Fruit fly (Drosophila melanogaster) whole organism, embryonic: Measurements from ENCODE around the gene Inx6.

Experiments used
- Atf6 ChIP-seq: fragments of 200-800 bp; sonication (Bioruptor generic); IDR thresholded peaks from 2 replicates; pipeline ENCODE4 v1.3.6; 2022; ENCODE audit warnings: missing biosample characterization, missing genetic modification characterization
- CG10979 ChIP-seq: fragments of 200-800 bp; sonication (Bioruptor generic); optimal IDR thresholded peaks from 2 replicates; lab custom pipeline; 2018; ENCODE audit warnings: missing biosample characterization, mild to moderate bottlenecking, missing genetic modification characterization, moderate library complexity
- CG11247 ChIP-seq: fragments of 200-800 bp; sonication (Bioruptor generic); IDR thresholded peaks from 2 replicates; pipeline ENCODE4 v1.3.6; 2022; ENCODE audit warnings: missing biosample characterization, missing genetic modification characterization
- CG11723 ChIP-seq: fragments of 200-800 bp; sonication (Bioruptor generic); optimal IDR thresholded peaks from 2 replicates; lab custom pipeline; 2017; ENCODE audit warnings: missing biosample characterization, mild to moderate bottlenecking, missing genetic modification characterization
- CG12391 ChIP-seq: fragments of 200-800 bp; sonication (Bioruptor generic); optimal IDR thresholded peaks from 3 replicates; lab custom pipeline; 2018; ENCODE audit warnings: missing biosample characterization, mild to moderate bottlenecking, missing genetic modification characterization, moderate library complexity
- CG12659 ChIP-seq: fragments of 200-800 bp; sonication (Bioruptor generic); optimal IDR thresholded peaks from 3 replicates; lab custom pipeline; 2017; ENCODE audit warnings: mild to moderate bottlenecking, missing biosample characterization, missing genetic modification reagents, missing genetic modification characterization
- CG12769 ChIP-seq: fragments of 200-800 bp; sonication (Bioruptor generic); optimal IDR thresholded peaks from 2 replicates; lab custom pipeline; 2019; ENCODE audit warnings: missing biosample characterization, mild to moderate bottlenecking, missing genetic modification characterization, moderate library complexity
- CG13624 ChIP-seq: fragments of 200-800 bp; sonication (Bioruptor generic); optimal IDR thresholded peaks from 2 replicates; lab custom pipeline; 2016; ENCODE audit warnings: missing biosample characterization, missing genetic modification characterization
- CG14014 ChIP-seq: fragments of 200-800 bp; sonication (Bioruptor generic); IDR thresholded peaks from 2 replicates; pipeline ENCODE4 v1.3.6; 2022; ENCODE audit warnings: missing biosample characterization, missing genetic modification characterization
- CG15269 ChIP-seq: fragments of 200-800 bp; sonication (Bioruptor generic); optimal IDR thresholded peaks from 2 replicates; lab custom pipeline; 2018; ENCODE audit warnings: missing biosample characterization, mild to moderate bottlenecking, missing genetic modification characterization, moderate library complexity
- CG17361 ChIP-seq: fragments of 200-800 bp; sonication (Bioruptor generic); IDR thresholded peaks from 3 replicates; pipeline ENCODE4 v1.3.6; 2022; ENCODE audit warnings: missing biosample characterization, missing genetic modification characterization
- CG3847 ChIP-seq: fragments of 200-800 bp; sonication (Bioruptor generic); IDR thresholded peaks from 2 replicates; pipeline ENCODE4 v1.3.6; 2022; ENCODE audit warnings: missing biosample characterization, missing genetic modification characterization
- CG4404 ChIP-seq: fragments of 200-800 bp; sonication (Bioruptor generic); IDR thresholded peaks from 2 replicates; pipeline ENCODE4 v1.3.6; 2022; ENCODE audit warnings: missing biosample characterization, missing genetic modification characterization
- CG6765 ChIP-seq: fragments of 200-800 bp; sonication (Bioruptor generic); optimal IDR thresholded peaks from 3 replicates; lab custom pipeline; 2017; ENCODE audit warnings: missing biosample characterization, mild to moderate bottlenecking, missing genetic modification characterization
- CG8478 ChIP-seq: fragments of >200 bp; optimal IDR thresholded peaks from 2 replicates; lab custom pipeline; 2018
- CTCF ChIP-seq: fragments of 200-800 bp; sonication (Bioruptor generic); optimal IDR thresholded peaks from 2 replicates; lab custom pipeline; 2017; ENCODE audit warnings: missing biosample characterization, mild to moderate bottlenecking, missing genetic modification characterization, moderate library complexity
- D19A ChIP-seq: fragments of 200-800 bp; optimal IDR thresholded peaks from 3 replicates; lab custom pipeline; 2019; ENCODE audit warnings: missing biosample characterization, mild to moderate bottlenecking, missing genetic modification characterization, moderate library complexity
- Dip2 ChIP-seq: fragments of 200-800 bp; sonication (Bioruptor generic); IDR thresholded peaks from 2 replicates; pipeline ENCODE4 v1.3.6; 2022; ENCODE audit warnings: missing biosample characterization, missing genetic modification characterization
- E2f2 ChIP-seq: fragments of 200-800 bp; sonication (Bioruptor generic); IDR thresholded peaks from 2 replicates; pipeline ENCODE4 v1.3.6; 2022; ENCODE audit warnings: missing biosample characterization, missing genetic modification characterization
- Ets65A ChIP-seq: fragments of 200-800 bp; sonication (Bioruptor generic); peaks from one replicate; lab custom pipeline; 2016; ENCODE audit warnings: missing biosample characterization, missing genetic modification characterization
- Med ChIP-seq: fragments of 200-800 bp; sonication (Bioruptor generic); peaks from one replicate; lab custom pipeline; 2016; ENCODE audit warnings: missing biosample characterization, missing genetic modification characterization, mild to moderate bottlenecking, inconsistent platforms, moderate library complexity
- Mrtf ChIP-seq: fragments of 200-800 bp; sonication (Bioruptor generic); IDR thresholded peaks from 3 replicates; pipeline ENCODE4 v1.3.6; 2022; ENCODE audit warnings: missing biosample characterization, missing genetic modification characterization
- Nf-YB ChIP-seq: fragments of 200-800 bp; sonication (Bioruptor generic); optimal IDR thresholded peaks from 3 replicates; lab custom pipeline; 2019; ENCODE audit warnings: missing biosample characterization, mild to moderate bottlenecking, missing genetic modification characterization, moderate library complexity
- Sry-δ ChIP-seq: fragments of 200-800 bp; sonication (Bioruptor generic); optimal IDR thresholded peaks from 2 replicates; lab custom pipeline; 2016; ENCODE audit warnings: missing biosample characterization, missing genetic modification characterization
- Tbp ChIP-seq: fragments of >200 bp; optimal IDR thresholded peaks from 2 replicates; lab custom pipeline; 2018; ENCODE audit warnings: missing biosample characterization, missing genetic modification characterization
- ara ChIP-seq: fragments of 200-800 bp; sonication (Bioruptor generic); IDR thresholded peaks from 2 replicates; pipeline ENCODE4 v1.3.6; 2022; ENCODE audit warnings: missing biosample characterization, missing genetic modification characterization
- br ChIP-seq: fragments of >200 bp; optimal IDR thresholded peaks from 2 replicates; lab custom pipeline; 2017
- cg ChIP-seq: fragments of 200-800 bp; sonication (Bioruptor generic); optimal IDR thresholded peaks from 3 replicates; lab custom pipeline; 2019; ENCODE audit warnings: missing biosample characterization, mild to moderate bottlenecking, missing genetic modification characterization, moderate library complexity
- dimm ChIP-seq: fragments of 200-800 bp; sonication (Bioruptor generic); IDR thresholded peaks from 2 replicates; pipeline ENCODE4 v1.3.6; 2022; ENCODE audit warnings: missing biosample characterization, missing genetic modification characterization
- ems ChIP-seq: fragments of 200-800 bp; sonication (Bioruptor generic); optimal IDR thresholded peaks from 3 replicates; lab custom pipeline; 2016; ENCODE audit warnings: missing biosample characterization, missing genetic modification characterization
- fd96Cb ChIP-seq: fragments of 200-800 bp; sonication (Bioruptor generic); optimal IDR thresholded peaks from 2 replicates; lab custom pipeline; 2018; ENCODE audit warnings: missing biosample characterization, mild to moderate bottlenecking, missing genetic modification characterization, moderate library complexity
- hbn ChIP-seq: fragments of 200-800 bp; sonication (Bioruptor generic); IDR thresholded peaks from 2 replicates; pipeline ENCODE4 v1.3.6; 2022; ENCODE audit warnings: missing biosample characterization, missing genetic modification characterization; ENCODE audit not compliant: partially characterized antibody
- inv ChIP-seq: fragments of 200-800 bp; sonication (Bioruptor generic); IDR thresholded peaks from 2 replicates; pipeline ENCODE4 v1.3.6; 2022; ENCODE audit warnings: missing biosample characterization, missing genetic modification characterization; ENCODE audit not compliant: partially characterized antibody
- ken ChIP-seq: fragments of 200-800 bp; sonication (Bioruptor generic); IDR thresholded peaks from 3 replicates; pipeline ENCODE4 v1.3.6; 2022; ENCODE audit warnings: missing biosample characterization, missing genetic modification characterization
- lmd ChIP-seq: fragments of 200-800 bp; sonication (Bioruptor generic); IDR thresholded peaks from 2 replicates; pipeline ENCODE4 v1.3.6; 2022; ENCODE audit warnings: missing biosample characterization, missing genetic modification characterization
- onecut ChIP-seq: fragments of 200-800 bp; sonication (Bioruptor generic); IDR thresholded peaks from 2 replicates; pipeline ENCODE4 v1.3.6; 2022; ENCODE audit warnings: missing biosample characterization, missing genetic modification characterization
- row ChIP-seq: fragments of 200-800 bp; sonication (Bioruptor generic); IDR thresholded peaks from 3 replicates; pipeline ENCODE4 v1.3.6; 2022; ENCODE audit warnings: missing biosample characterization, missing genetic modification characterization
- sna ChIP-seq: fragments of 200-800 bp; sonication (Bioruptor generic); IDR thresholded peaks from 2 replicates; pipeline ENCODE4 v1.3.6; 2022; ENCODE audit warnings: missing biosample characterization, missing genetic modification characterization; ENCODE audit not compliant: partially characterized antibody
- sob ChIP-seq: fragments of 200-800 bp; sonication (Bioruptor generic); IDR thresholded peaks from 2 replicates; pipeline ENCODE4 v1.3.6; 2022; ENCODE audit warnings: missing biosample characterization, missing genetic modification characterization
- trem ChIP-seq: fragments of 200-800 bp; optimal IDR thresholded peaks from 3 replicates; lab custom pipeline; 2019; ENCODE audit warnings: missing biosample characterization, mild to moderate bottlenecking, missing genetic modification characterization, moderate library complexity
- vnd ChIP-seq: fragments of 200-800 bp; sonication (Bioruptor generic); IDR thresholded peaks from 3 replicates; pipeline ENCODE4 v1.3.6; 2022; ENCODE audit warnings: missing biosample characterization, missing genetic modification characterization; ENCODE audit not compliant: partially characterized antibody
- vvl ChIP-seq: fragments of 200-800 bp; sonication (Bioruptor generic); IDR thresholded peaks from 2 replicates; pipeline ENCODE4 v1.3.6; 2022; ENCODE audit warnings: missing biosample characterization, missing genetic modification characterization

Inx6 gene

dm6 chrX:20238736-20239607 is 30.6 kb downstream of the Inx6 start:
- no peak for TF ChIP-seq CG14014 (GFP tag; lab: Robert Waterston, UW)
- no peak for TF ChIP-seq ara (GFP tag; lab: Robert Waterston, UW)
- TF ChIP-seq Dip2 (GFP tag; lab: Robert Waterston, UW) = peak; percentile 70
- peak; percentile 86 for TF ChIP-seq CTCF (GFP tag; lab: Kevin White, UChicago)
- no peak for TF ChIP-seq CG4404 (GFP tag; lab: Robert Waterston, UW)
- no peak for TF ChIP-seq ems (GFP tag; lab: Kevin White, UChicago)
- peak; percentile 85 for TF ChIP-seq CG10979 (tag; lab: Kevin White, UChicago)
- TF ChIP-seq Tbp (GFP tag; lab: Kevin White, UChicago) = no peak
- TF ChIP-seq lmd (GFP tag; lab: Robert Waterston, UW) = 0 out of 2 replicates have a peak, but pooled peaks have one; percentile 9
- TF ChIP-seq CG12391 (tag; lab: Kevin White, UChicago) = no peak
- no peak for TF ChIP-seq CG3847
- TF ChIP-seq Mrtf (GFP tag; lab: Robert Waterston, UW) = no peak
- no peak for TF ChIP-seq fd96Cb (tag; lab: Kevin White, UChicago)
- no peak for TF ChIP-seq inv (GFP tag; lab: Robert Waterston, UW)
- no peak for TF ChIP-seq br (lab: Kevin White, UChicago)
- peak; percentile 20; the same call in 1 of the 3 replicates for TF ChIP-seq row (GFP tag; lab: Robert Waterston, UW)
- no peak for TF ChIP-seq sna (GFP tag; lab: Robert Waterston, UW)
- peak; percentile 38 for TF ChIP-seq D19A (tag; lab: Kevin White, UChicago)
- TF ChIP-seq CG11723 = no peak
- TF ChIP-seq CG17361 = no peak
- no peak for TF ChIP-seq vnd (GFP tag; lab: Robert Waterston, UW)
- TF ChIP-seq trem (tag; lab: Kevin White, UChicago) = no peak
- TF ChIP-seq CG11247 (GFP tag; lab: Robert Waterston, UW) = no peak
- TF ChIP-seq CG8478 (lab: Kevin White, UChicago) = no peak
- 0 out of 2 replicates have a peak, but pooled peaks have one; percentile 11 for TF ChIP-seq onecut (GFP tag; lab: Robert Waterston, UW)
- TF ChIP-seq CG13624 (GFP tag; lab: Kevin White, UChicago) = no peak
- TF ChIP-seq Nf-YB (GFP tag; lab: Kevin White, UChicago) = no peak
- TF ChIP-seq Ets65A (GFP tag; lab: Kevin White, UChicago) = peak; percentile 20
- TF ChIP-seq hbn = no peak
- no peak for TF ChIP-seq sob
- TF ChIP-seq dimm (GFP tag; lab: Robert Waterston, UW) = no peak
- TF ChIP-seq ken (GFP tag; lab: Robert Waterston, UW) = no peak
- TF ChIP-seq CG6765 (GFP tag; lab: Kevin White, UChicago) = no peak
- TF ChIP-seq Sry-δ (GFP tag; lab: Kevin White, UChicago) = no peak
- peak; percentile 71 for TF ChIP-seq CG12769 (tag; lab: Kevin White, UChicago)
- no peak for TF ChIP-seq Atf6 (GFP tag; lab: Robert Waterston, UW)
- TF ChIP-seq CG12659 (GFP tag; lab: Kevin White, UChicago) = no peak
- peak; percentile 13 for TF ChIP-seq cg (GFP tag; lab: Kevin White, UChicago)
- peak; percentile 62; the same call in 1 of the 2 replicates for TF ChIP-seq vvl (GFP tag; lab: Robert Waterston, UW)
- TF ChIP-seq E2f2 (GFP tag; lab: Robert Waterston, UW) = no peak
- TF ChIP-seq CG15269 (tag; lab: Kevin White, UChicago) = no peak
- TF ChIP-seq Med (GFP tag; lab: Kevin White, UChicago) = peak; percentile 14
